Fruit fly (Drosophila melanogaster) whole organism, embryonic: ENCODE results near the gene CG14402.

Experiments
- Ada2b ChIP-seq: fragments of 200-800 bp; sonication (Bioruptor generic); IDR thresholded peaks from 2 replicates; pipeline ENCODE4 v1.3.6; 2022; ENCODE audit warnings: missing biosample characterization, missing genetic modification characterization
- BtbVII ChIP-seq: fragments of 200-800 bp; sonication (Bioruptor generic); optimal IDR thresholded peaks from 3 replicates; lab custom pipeline; 2017; ENCODE audit warnings: missing biosample characterization, mild to moderate bottlenecking, missing genetic modification characterization
- CG12071 ChIP-seq: fragments of 200-800 bp; sonication (Bioruptor generic); optimal IDR thresholded peaks from 3 replicates; lab custom pipeline; 2018; ENCODE audit warnings: missing biosample characterization, mild to moderate bottlenecking, missing genetic modification characterization
- CG15479 ChIP-seq: fragments of 200-800 bp; sonication (Bioruptor generic); optimal IDR thresholded peaks from 3 replicates; lab custom pipeline; 2019; ENCODE audit warnings: missing biosample characterization, mild to moderate bottlenecking, missing genetic modification characterization, moderate library complexity
- CG1647 ChIP-seq: fragments of 200-800 bp; sonication (Bioruptor generic); optimal IDR thresholded peaks from 3 replicates; lab custom pipeline; 2016; ENCODE audit warnings: missing biosample characterization, missing genetic modification characterization
- CG18599 ChIP-seq: fragments of 200-800 bp; sonication (Bioruptor generic); optimal IDR thresholded peaks from 3 replicates; lab custom pipeline; 2017; ENCODE audit warnings: missing biosample characterization, missing genetic modification characterization, mild to moderate bottlenecking, moderate library complexity, missing genetic modification reagents
- CG18619 ChIP-seq: fragments of 200-800 bp; sonication (Bioruptor generic); optimal IDR thresholded peaks from 3 replicates; lab custom pipeline; 2017; ENCODE audit warnings: missing biosample characterization, mild to moderate bottlenecking, missing genetic modification characterization
- CG2202 ChIP-seq: fragments of 200-800 bp; sonication (Bioruptor generic); optimal IDR thresholded peaks from 2 replicates; lab custom pipeline; 2018; ENCODE audit warnings: missing biosample characterization, mild to moderate bottlenecking, missing genetic modification characterization
- CG33213 ChIP-seq: fragments of 200-800 bp; sonication (Bioruptor generic); optimal IDR thresholded peaks from 3 replicates; lab custom pipeline; 2016; ENCODE audit warnings: missing biosample characterization, missing genetic modification characterization
- CG3726 ChIP-seq: fragments of 200-800 bp; sonication (Bioruptor generic); IDR thresholded peaks from 3 replicates; pipeline ENCODE4, ENCODE4 v1.3.6; 2022; ENCODE audit warnings: missing biosample characterization, missing genetic modification characterization
- CG6689 ChIP-seq: fragments of 200-800 bp; sonication (Bioruptor generic); IDR thresholded peaks from 2 replicates; pipeline ENCODE4 v1.3.6; 2022; ENCODE audit warnings: missing biosample characterization, missing genetic modification characterization
- CG6791 ChIP-seq: fragments of 200-800 bp; sonication (Bioruptor generic); IDR thresholded peaks from 3 replicates; pipeline ENCODE4 v1.3.6; 2022; ENCODE audit warnings: missing biosample characterization, missing genetic modification characterization; ENCODE audit not compliant: partially characterized antibody
- CG7556 ChIP-seq: fragments of 200-800 bp; sonication (Bioruptor generic); optimal IDR thresholded peaks from 2 replicates; lab custom pipeline; 2017; ENCODE audit warnings: missing biosample characterization, mild to moderate bottlenecking, missing genetic modification characterization
- CG8478 ChIP-seq: fragments of >200 bp; optimal IDR thresholded peaks from 2 replicates; lab custom pipeline; 2018
- CG9797 ChIP-seq: fragments of 200-800 bp; sonication (Bioruptor generic); optimal IDR thresholded peaks from 3 replicates; lab custom pipeline; 2018; ENCODE audit warnings: missing biosample characterization, mild to moderate bottlenecking, missing genetic modification characterization
- Dp ChIP-seq: fragments of 200-800 bp; sonication (Bioruptor generic); optimal IDR thresholded peaks from 2 replicates; lab custom pipeline; 2018; ENCODE audit warnings: missing biosample characterization, mild to moderate bottlenecking, missing genetic modification characterization, moderate library complexity
- ERR ChIP-seq: fragments of 200-800 bp; sonication (Bioruptor generic); optimal IDR thresholded peaks from 2 replicates; lab custom pipeline; 2016; ENCODE audit warnings: missing biosample characterization, missing genetic modification characterization
- Fer2 ChIP-seq: fragments of 200-800 bp; sonication (Bioruptor generic); optimal IDR thresholded peaks from 2 replicates; lab custom pipeline; 2018; ENCODE audit warnings: missing biosample characterization, mild to moderate bottlenecking, missing genetic modification characterization, moderate library complexity
- H2.0 ChIP-seq: fragments of 200-800 bp; sonication (Bioruptor generic); IDR thresholded peaks from 2 replicates; pipeline ENCODE4 v1.3.6; 2022; ENCODE audit warnings: missing biosample characterization, missing genetic modification characterization
- Kr ChIP-seq: fragments of 200-800 bp; sonication (Bioruptor generic); optimal IDR thresholded peaks from 2 replicates; lab custom pipeline; 2017; ENCODE audit warnings: missing biosample characterization, mild to moderate bottlenecking, missing genetic modification characterization
- Med ChIP-seq: fragments of 200-800 bp; sonication (Bioruptor generic); peaks from one replicate; lab custom pipeline; 2016; ENCODE audit warnings: missing biosample characterization, missing genetic modification characterization, mild to moderate bottlenecking, inconsistent platforms, moderate library complexity
- Nf-YC ChIP-seq: fragments of 200-800 bp; optimal IDR thresholded peaks from 3 replicates; lab custom pipeline; 2019; ENCODE audit warnings: missing biosample characterization, mild to moderate bottlenecking, missing genetic modification characterization, moderate library complexity
- PHDP ChIP-seq: fragments of 200-800 bp; sonication (Bioruptor generic); optimal IDR thresholded peaks from 3 replicates; lab custom pipeline; 2018; ENCODE audit warnings: missing biosample characterization, mild to moderate bottlenecking, missing genetic modification characterization, moderate library complexity
- Ravus ChIP-seq: fragments of 200-800 bp; sonication (Bioruptor generic); IDR thresholded peaks from 2 replicates; pipeline ENCODE4 v1.3.6; 2022; ENCODE audit warnings: missing biosample characterization, missing genetic modification characterization
- Ssrp ChIP-seq: fragments of 200-800 bp; sonication (Bioruptor generic); optimal IDR thresholded peaks from 2 replicates; lab custom pipeline; 2018; ENCODE audit warnings: missing biosample characterization, mild to moderate bottlenecking, missing genetic modification characterization, moderate library complexity
- Xbp1 ChIP-seq: fragments of 200-800 bp; sonication (Bioruptor generic); optimal IDR thresholded peaks from 3 replicates; lab custom pipeline; 2016; ENCODE audit warnings: missing biosample characterization, mild to moderate bottlenecking, missing genetic modification characterization
- aop ChIP-seq: fragments of 200-800 bp; sonication (Bioruptor generic); IDR thresholded peaks from 2 replicates; pipeline ENCODE4 v1.3.6; 2022; ENCODE audit warnings: missing biosample characterization, missing genetic modification characterization
- btn ChIP-seq: fragments of 200-800 bp; sonication (Bioruptor generic); optimal IDR thresholded peaks from 2 replicates; lab custom pipeline; 2016; ENCODE audit warnings: missing biosample characterization, missing genetic modification characterization
- chinmo ChIP-seq: fragments of 200-800 bp; sonication (Bioruptor generic); IDR thresholded peaks from 4 replicates; pipeline ENCODE4 v1.3.6; 2022; ENCODE audit warnings: missing biosample characterization, missing genetic modification characterization; ENCODE audit not compliant: partially characterized antibody
- ci ChIP-seq: fragments of 200-800 bp; sonication (Bioruptor generic); IDR thresholded peaks from 3 replicates; pipeline ENCODE4 v1.3.6; 2022; ENCODE audit warnings: missing biosample characterization, missing genetic modification characterization
- croc ChIP-seq: fragments of 200-800 bp; sonication (Bioruptor generic); conservative IDR thresholded peaks from 3 replicates; pipeline ENCODE4 v1.3.6; 2022; ENCODE audit warnings: missing biosample characterization, missing genetic modification characterization
- da ChIP-seq: fragments of 200-800 bp; sonication (Bioruptor generic); optimal IDR thresholded peaks from 2 replicates; lab custom pipeline; 2016; ENCODE audit warnings: missing biosample characterization, missing genetic modification characterization
- dan ChIP-seq: fragments of 200-800 bp; sonication (Bioruptor generic); IDR thresholded peaks from 2 replicates; pipeline ENCODE4 v1.3.6; 2022; ENCODE audit warnings: missing biosample characterization, missing genetic modification characterization
- ewg ChIP-seq: fragments of 200-800 bp; sonication (Bioruptor generic); optimal IDR thresholded peaks from 3 replicates; lab custom pipeline; 2017; ENCODE audit warnings: mild to moderate bottlenecking, missing biosample characterization, missing genetic modification reagents, missing genetic modification characterization
- exex ChIP-seq: fragments of 200-800 bp; sonication (Bioruptor generic); optimal IDR thresholded peaks from 4 replicates; lab custom pipeline; 2018; ENCODE audit warnings: missing biosample characterization, mild to moderate bottlenecking, missing genetic modification characterization, moderate library complexity
- gce ChIP-seq: fragments of 200-800 bp; sonication (Bioruptor generic); IDR thresholded peaks from 3 replicates; pipeline ENCODE4 v1.3.6; 2022; ENCODE audit warnings: missing biosample characterization, missing genetic modification characterization
- gfzf ChIP-seq: fragments of 200-800 bp; sonication (Bioruptor generic); optimal IDR thresholded peaks from 2 replicates; lab custom pipeline; 2016; ENCODE audit warnings: missing biosample characterization, mild to moderate bottlenecking, missing genetic modification characterization, moderate library complexity
- insv ChIP-seq, 2 experiments: fragments of 200-800 bp; sonication (Bioruptor generic); optimal IDR thresholded peaks; 3 replicates each; lab custom pipeline; 2016 to 2018; ENCODE audit warnings: missing biosample characterization in 2 of 2, missing genetic modification characterization in 2 of 2
- ken ChIP-seq: fragments of 200-800 bp; sonication (Bioruptor generic); IDR thresholded peaks from 3 replicates; pipeline ENCODE4 v1.3.6; 2022; ENCODE audit warnings: missing biosample characterization, missing genetic modification characterization
- maf-S ChIP-seq: fragments of 200-800 bp; sonication (Bioruptor generic); optimal IDR thresholded peaks from 2 replicates; lab custom pipeline; 2016; ENCODE audit warnings: missing biosample characterization, missing genetic modification characterization
- ro ChIP-seq: fragments of 200-800 bp; sonication (Bioruptor generic); IDR thresholded peaks from 2 replicates; pipeline ENCODE4 v1.3.6; 2022; ENCODE audit warnings: missing biosample characterization, missing genetic modification characterization
- salm ChIP-seq: fragments of 200-800 bp; sonication (Bioruptor generic); optimal IDR thresholded peaks from 2 replicates; lab custom pipeline; 2018; ENCODE audit warnings: missing biosample characterization, mild to moderate bottlenecking, missing genetic modification characterization
- sc ChIP-seq, 3 experiments: fragments of >200 bp in 2 of 3; fragments of 200-800 bp in 1 of 3; sonication (Bioruptor generic) in 1 of 3; optimal IDR thresholded peaks; 2 replicates in 2 of 3; 3 replicates in 1 of 3; lab custom pipeline; 2017; ENCODE audit warnings: mild to moderate bottlenecking in 1 of 3, missing biosample characterization in 1 of 3, missing genetic modification characterization in 1 of 3, missing genetic modification reagents in 1 of 3
- shn ChIP-seq: fragments of 200-800 bp; sonication (Bioruptor generic); optimal IDR thresholded peaks from 3 replicates; lab custom pipeline; 2016; ENCODE audit warnings: missing biosample characterization, missing genetic modification characterization
- stwl ChIP-seq: fragments of 200-800 bp; sonication (Bioruptor generic); optimal IDR thresholded peaks from 3 replicates; lab custom pipeline; 2018; ENCODE audit warnings: missing biosample characterization, mild to moderate bottlenecking, missing genetic modification characterization, moderate library complexity
- tgo ChIP-seq: fragments of 200-800 bp; sonication (Bioruptor generic); IDR thresholded peaks from 3 replicates; pipeline ENCODE4 v1.3.6; 2022; ENCODE audit warnings: missing biosample characterization, missing genetic modification characterization
- tin ChIP-seq: fragments of 200-800 bp; sonication (Bioruptor generic); optimal IDR thresholded peaks from 3 replicates; lab custom pipeline; 2016; ENCODE audit warnings: missing biosample characterization, missing genetic modification characterization
- zfh1 ChIP-seq: fragments of 200-800 bp; sonication (Bioruptor generic); IDR thresholded peaks from 3 replicates; pipeline ENCODE4 v1.3.6; 2022; ENCODE audit warnings: missing biosample characterization, missing genetic modification characterization

The CG14402 gene

DNA sequence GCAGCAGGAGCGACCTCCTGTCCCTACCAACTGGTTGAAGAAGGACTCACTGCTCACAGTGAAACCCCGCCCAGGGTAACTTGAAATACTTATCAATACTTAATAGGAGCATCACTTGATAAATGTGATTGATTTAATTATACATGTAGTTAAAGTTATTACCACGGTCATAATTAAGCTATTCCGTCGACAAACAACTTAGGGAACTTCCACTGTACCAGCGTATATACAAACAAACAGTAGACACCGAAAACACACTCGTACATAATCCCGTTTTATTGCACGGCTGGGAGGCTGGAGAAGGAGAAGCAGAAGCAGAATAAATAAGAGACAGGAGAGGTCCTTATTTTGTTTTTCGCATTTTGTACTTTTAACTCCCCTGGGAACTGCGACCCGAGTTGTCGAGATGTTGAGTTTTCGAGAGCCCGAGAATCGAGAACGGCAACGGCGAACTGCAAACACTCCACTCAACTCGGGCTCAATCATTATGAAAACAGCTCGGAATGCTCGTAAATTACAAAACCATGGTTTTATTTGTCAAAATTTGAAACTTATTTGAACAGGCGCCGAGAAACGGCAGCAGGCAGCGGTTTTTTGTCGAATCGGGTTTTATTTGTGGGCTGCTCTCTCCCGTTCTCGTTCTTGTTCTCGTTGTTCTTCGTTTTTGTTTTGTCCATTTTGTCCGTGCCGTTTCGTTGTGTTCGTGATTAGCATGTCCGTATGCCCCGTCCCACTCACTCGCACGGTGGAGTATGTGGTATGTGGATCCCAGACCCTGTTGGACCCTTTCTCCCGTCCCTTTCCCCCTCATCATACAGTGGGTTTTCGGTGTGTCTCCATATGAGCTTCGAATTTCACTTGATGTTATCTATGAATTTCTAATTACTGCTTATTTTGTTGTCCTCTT, 48.9 kb upstream of the CG14402 start (continued):
- peak; percentile 86 for TF ChIP-seq CG7556 (GFP tag; lab: Kevin White, UChicago)
- TF ChIP-seq tgo = peak; percentile 75
- peak; percentile 84 for TF ChIP-seq ERR (GFP tag; lab: Kevin White, UChicago)
- TF ChIP-seq Ssrp (tag; lab: Kevin White, UChicago) = peak; percentile 57
- TF ChIP-seq ewg (GFP tag; lab: Kevin White, UChicago) = peak; percentile 26
- TF ChIP-seq da = peak; percentile 43
- TF ChIP-seq salm (tag; lab: Kevin White, UChicago) = no peak
- peak; percentile 53 for TF ChIP-seq croc
- peak; percentile 30 for TF ChIP-seq CG2202
- TF ChIP-seq gfzf (GFP tag; lab: Kevin White, UChicago) = no peak
- peak; percentile 70; the same call in 1 of the 4 replicates for TF ChIP-seq chinmo (GFP tag; lab: Robert Waterston, UW)
- TF ChIP-seq Fer2 (tag; lab: Kevin White, UChicago) = peak; percentile 63
- TF ChIP-seq insv (GFP tag; optimal IDR thresholded peaks at IDR 0.05; lab: Kevin White, UChicago) = no peak
- TF ChIP-seq ro (GFP tag; lab: Robert Waterston, UW) = 0 out of 2 replicates have a peak, but pooled peaks have one; percentile 30
- peak; percentile 68 for TF ChIP-seq CG33213
- peak; percentile 35; the same call in 1 of the 3 replicates for TF ChIP-seq ken (GFP tag; lab: Robert Waterston, UW)
- TF ChIP-seq zfh1 (GFP tag; lab: Robert Waterston, UW) = peak; percentile 85
- TF ChIP-seq H2.0 (GFP tag; lab: Robert Waterston, UW) = peak; percentile 74
- TF ChIP-seq CG3726 = 0 out of 3 replicates have a peak, but pooled peaks have one; percentile 33
- TF ChIP-seq Kr (GFP tag; lab: Kevin White, UChicago) = no peak
- peak; percentile 68 for TF ChIP-seq tin (GFP tag; lab: Kevin White, UChicago)
- no peak for TF ChIP-seq aop (GFP tag; lab: Robert Waterston, UW)
- peak; percentile 56 for TF ChIP-seq shn (GFP tag; lab: Kevin White, UChicago)
- peak; percentile 78 for TF ChIP-seq PHDP (tag; lab: Kevin White, UChicago)
- TF ChIP-seq maf-S (GFP tag; lab: Kevin White, UChicago) = peak; percentile 76
- TF ChIP-seq CG6791 (GFP tag; lab: Robert Waterston, UW) = no peak
- TF ChIP-seq gce (GFP tag; lab: Robert Waterston, UW) = peak; percentile 71; the same call in 1 of the 3 replicates
- no peak for TF ChIP-seq Ravus
- peak; percentile 96 for TF ChIP-seq CG18599 (GFP tag; lab: Kevin White, UChicago)
- TF ChIP-seq Xbp1 (GFP tag; lab: Kevin White, UChicago) = peak; percentile 70
- peak; percentile 85 for TF ChIP-seq BtbVII (GFP tag; lab: Kevin White, UChicago)
- TF ChIP-seq CG1647 (GFP tag; lab: Kevin White, UChicago) = peak; percentile 82
- TF ChIP-seq CG12071 = peak; percentile 77
- no peak for TF ChIP-seq Dp (GFP tag; lab: Kevin White, UChicago)
- no peak for TF ChIP-seq CG15479 (GFP tag; lab: Kevin White, UChicago)
- peak; percentile 81 for TF ChIP-seq CG6689 (GFP tag; lab: Robert Waterston, UW)
- TF ChIP-seq stwl = no peak
- TF ChIP-seq CG9797 (GFP tag; lab: Kevin White, UChicago) = no peak
- TF ChIP-seq dan (GFP tag; lab: Robert Waterston, UW) = no peak
- TF ChIP-seq Nf-YC = peak; percentile 33
- no peak for TF ChIP-seq CG8478
- TF ChIP-seq Med = peak; percentile 99
- peak; percentile 66 for TF ChIP-seq CG18619
- peak; percentile 33 for TF ChIP-seq exex (tag; lab: Kevin White, UChicago)
- TF ChIP-seq ci (GFP tag; lab: Robert Waterston, UW) = peak; percentile 86
- peak; percentile 61 for TF ChIP-seq btn (GFP tag; lab: Kevin White, UChicago)
- TF ChIP-seq Ada2b (GFP tag; lab: Robert Waterston, UW) = peak; percentile 72
- no peak for TF ChIP-seq sc (optimal IDR thresholded peaks at IDR 0.05; lab: Kevin White, UChicago)
- no peak for TF ChIP-seq sc (GFP tag; optimal IDR thresholded peaks at IDR 0.05; lab: Kevin White, UChicago)
